Worm (Caenorhabditis elegans): ENCODE measurements around the gene T03F6.6.

- TF ChIP-seq lin-13 (GFP tag; optimal IDR thresholded peaks at IDR 0.05) (no peak), ama-1 (optimal IDR thresholded peaks at IDR 0.05) (no peak), nhr-77 (tag; optimal IDR thresholded peaks at IDR 0.05) (no peak), aly-2 (tag; optimal IDR thresholded peaks at IDR 0.05) (no peak), alr-1 (tag; optimal IDR thresholded peaks at IDR 0.05; ENCODE audit: borderline replicate concordance) (no peak), ces-1 (GFP tag; optimal IDR thresholded peaks at IDR 0.05) (no peak), elt-2 (tag; optimal IDR thresholded peaks at IDR 0.05) (no peak)
Observed at ce11 chrIII:13385850-13386249, 5.8 kb upstream of the T03F6.6 start, which contains the start of gene T03F6.4.

Measured in whole organism, L1 larva.